Worm (Caenorhabditis elegans): ENCODE measurements around the gene cyb-1.

- no peak for TF ChIP-seq vab-7 (GFP tag; IDR thresholded peaks at IDR 0.05)
- TF ChIP-seq ZK546.5 (tag; optimal IDR thresholded peaks at IDR 0.05): no peak
- no peak for TF ChIP-seq unc-62 (GFP tag; optimal IDR thresholded peaks at IDR 0.05 in 1 of 2)
- no peak for TF ChIP-seq unc-62 (tag; optimal IDR thresholded peaks at IDR 0.05)
- no peak for TF ChIP-seq ceh-44 (GFP tag; IDR thresholded peaks at IDR 0.05)
- TF ChIP-seq nhr-76 (tag; optimal IDR thresholded peaks at IDR 0.05): no peak
- TF ChIP-seq ama-1 (optimal IDR thresholded peaks at IDR 0.05): no peak
- no peak for TF ChIP-seq dmd-9 (GFP tag; IDR thresholded peaks at IDR 0.05)
- no peak for TF ChIP-seq nhr-6 (tag; optimal IDR thresholded peaks at IDR 0.05)
- no peak for TF ChIP-seq hmg-1.1 (GFP tag; IDR thresholded peaks at IDR 0.05)
- no peak for TF ChIP-seq snpc-4 (tag; optimal IDR thresholded peaks at IDR 0.05)
- TF ChIP-seq nhr-28 (tag; optimal IDR thresholded peaks at IDR 0.05): no peak
- no peak for TF ChIP-seq nhr-11 (tag; optimal IDR thresholded peaks at IDR 0.05)
- TF ChIP-seq dpl-1 (GFP tag; optimal IDR thresholded peaks at IDR 0.05): no peak
These were observed 28.9 kb upstream of the cyb-1 start, which contains the start of gene R102.6 for ce11 chrIV:10706090-10706489.

Measured in whole organism, L4 larva.